Worm (Caenorhabditis elegans) whole organism, late embryonic: ENCODE measurements around the gene T24C2.3.
A peak's percentile ranks its signal among the peaks of the same experiment; 100 is the strongest.

Source experiments
- ceh-18 ChIP-seq: sonication (generic microtip); optimal IDR thresholded peaks from 2 replicates; lab custom pipeline; 2016; ENCODE audit warnings: missing genetic modification characterization, missing compliant biosample characterization
- ceh-24 ChIP-seq: sonication (generic microtip); optimal IDR thresholded peaks from 2 replicates; lab custom pipeline; 2016; ENCODE audit warnings: mild to moderate bottlenecking, missing genetic modification characterization, missing compliant biosample characterization
- ceh-45 ChIP-seq: fragments of 200-800 bp; sonication (Bioruptor generic); IDR thresholded peaks from 2 replicates; pipeline ENCODE4 v1.3.6; 2022; ENCODE audit warnings: missing genetic modification reagents, missing genetic modification characterization, missing compliant biosample characterization
- unc-42 ChIP-seq: sonication (generic microtip); optimal IDR thresholded peaks from 2 replicates; lab custom pipeline; 2016; ENCODE audit warnings: missing genotype, missing genetic modification characterization, missing compliant biosample characterization

Gene T24C2.3

ce11 chrX:14593206-14593605, 49.9 kb downstream of the T24C2.3 start:
- TF ChIP-seq ceh-18 = no peak
- no peak for TF ChIP-seq ceh-45 (GFP tag; lab: Robert Waterston, UW)
- TF ChIP-seq unc-42 (tag; lab: Kevin White, UChicago) = peak; percentile 94
- TF ChIP-seq ceh-24 = no peak
- TF ChIP-seq, all 69 proteins: peak for 1
